Fruit fly (Drosophila melanogaster) whole organism, adult: ENCODE results near the gene CG15822.

Experiments used
- CG1620 ChIP-seq: fragments of 200-800 bp; sonication (Bioruptor generic); optimal IDR thresholded peaks from 2 replicates; lab custom pipeline; 2016; ENCODE audit warnings: missing biosample characterization, missing genetic modification characterization
- CG33017 ChIP-seq: fragments of 200-800 bp; sonication (Bioruptor generic); optimal IDR thresholded peaks from 2 replicates; lab custom pipeline; 2018; ENCODE audit warnings: missing biosample characterization, mild to moderate bottlenecking, missing genetic modification characterization, moderate library complexity
- CG5204 ChIP-seq: fragments of 200-800 bp; sonication (Bioruptor generic); optimal IDR thresholded peaks from 2 replicates; lab custom pipeline; 2016; ENCODE audit warnings: missing biosample characterization, missing genetic modification characterization
- CG7045 ChIP-seq: fragments of 200-800 bp; sonication (Bioruptor generic); optimal IDR thresholded peaks from 2 replicates; lab custom pipeline; 2017; ENCODE audit warnings: missing biosample characterization, mild to moderate bottlenecking, missing genetic modification characterization
- Clk ChIP-seq: fragments of 200-800 bp; sonication (Bioruptor generic); optimal IDR thresholded peaks from 2 replicates; lab custom pipeline; 2017; ENCODE audit warnings: missing biosample characterization, missing genetic modification characterization
- Mnt ChIP-seq: fragments of 200-800 bp; sonication (Bioruptor generic); optimal IDR thresholded peaks from 2 replicates; lab custom pipeline; 2016; ENCODE audit warnings: missing biosample characterization, mild to moderate bottlenecking, missing genetic modification characterization
- cic ChIP-seq: fragments of 200-800 bp; sonication (Bioruptor generic); optimal IDR thresholded peaks from 2 replicates; lab custom pipeline; 2017; ENCODE audit warnings: missing biosample characterization, mild to moderate bottlenecking, missing genetic modification characterization, moderate library complexity
- cnc ChIP-seq, 2 experiments: fragments of >200 bp; optimal IDR thresholded peaks; 2 replicates each; lab custom pipeline; 2017
- kay ChIP-seq: fragments of 200-800 bp; sonication (Bioruptor generic); peaks from one replicate; lab custom pipeline; 2016; ENCODE audit warnings: missing biosample characterization, missing genetic modification characterization, borderline replicate concordance
- ovo ChIP-seq: fragments of 200-800 bp; sonication (Bioruptor generic); optimal IDR thresholded peaks from 2 replicates; lab custom pipeline; 2016; ENCODE audit warnings: missing biosample characterization, missing genetic modification characterization
- tj ChIP-seq: fragments of 200-800 bp; sonication (Bioruptor generic); optimal IDR thresholded peaks from 3 replicates; lab custom pipeline; 2017; ENCODE audit warnings: missing biosample characterization, mild to moderate bottlenecking, missing genetic modification characterization, moderate library complexity
- toe ChIP-seq: fragments of 200-800 bp; sonication (Bioruptor generic); optimal IDR thresholded peaks from 2 replicates; lab custom pipeline; 2016; ENCODE audit warnings: missing biosample characterization, missing genetic modification characterization

dm6 chr3L:2191512-2191911, 27.8 kb upstream of the CG15822 start:
- TF ChIP-seq cnc (optimal IDR thresholded peaks at IDR 0.05; lab: Kevin White, UChicago), result no peak
- no peak for TF ChIP-seq ovo (GFP tag; lab: Kevin White, UChicago)
- TF ChIP-seq kay (GFP tag; lab: Kevin White, UChicago), result no peak
- TF ChIP-seq CG5204 (GFP tag; lab: Kevin White, UChicago), result no peak
- TF ChIP-seq CG33017, result no peak
- TF ChIP-seq Clk (GFP tag; lab: Kevin White, UChicago), result no peak
- TF ChIP-seq CG7045 (GFP tag; lab: Kevin White, UChicago), result no peak
- TF ChIP-seq Mnt (GFP tag; lab: Kevin White, UChicago), result no peak
- no peak for TF ChIP-seq CG1620 (GFP tag; lab: Kevin White, UChicago)
- no peak for TF ChIP-seq tj
- no peak for TF ChIP-seq toe (GFP tag; lab: Kevin White, UChicago)
- TF ChIP-seq cic (GFP tag; lab: Kevin White, UChicago), result peak; percentile 22
